Worm (Caenorhabditis elegans) whole organism, mixed stage, embryonic: ENCODE results near the gene F53A9.1.

Experiments used
- lin-13 ChIP-seq: fragments of 150-350 bp; optimal IDR thresholded peaks from 2 replicates; lab custom pipeline; 2014; ENCODE audit warnings: missing biosample characterization, missing genetic modification characterization
- lin-32 ChIP-seq: fragments of 200-800 bp; sonication (Bioruptor generic); optimal IDR thresholded peaks from 2 replicates; lab custom pipeline; 2018; ENCODE audit warnings: mild to moderate bottlenecking, missing genetic modification characterization, missing compliant biosample characterization
- mab-5 ChIP-seq: fragments of 150-350 bp; optimal IDR thresholded peaks from 2 replicates; lab custom pipeline; 2014; ENCODE audit warnings: missing biosample characterization, missing genetic modification characterization
- mls-2 ChIP-seq: sonication (generic microtip); optimal IDR thresholded peaks from 2 replicates; lab custom pipeline; 2016; ENCODE audit warnings: mild to moderate bottlenecking, missing genetic modification characterization, moderate library complexity, missing compliant biosample characterization
- nhr-12 ChIP-seq: fragments of 150-350 bp; optimal IDR thresholded peaks from 2 replicates; lab custom pipeline; 2014; ENCODE audit warnings: missing biosample characterization, missing genetic modification characterization
- nhr-76 ChIP-seq: sonication (generic microtip); optimal IDR thresholded peaks from 2 replicates; lab custom pipeline; 2017; ENCODE audit warnings: missing biosample characterization, missing genetic modification characterization
- pha-4 ChIP-seq: fragments of 150-350 bp; optimal IDR thresholded peaks from 2 replicates; lab custom pipeline; 2018; ENCODE audit warnings: missing biosample characterization, missing genetic modification reagents, missing genetic modification characterization
- unc-39 ChIP-seq: fragments of 150-350 bp; optimal IDR thresholded peaks from 2 replicates; lab custom pipeline; 2014; ENCODE audit warnings: missing biosample characterization, missing genetic modification characterization
- ztf-11 ChIP-seq: fragments of 150-350 bp; optimal IDR thresholded peaks from 2 replicates; lab custom pipeline; 2014; ENCODE audit warnings: missing biosample characterization, missing genetic modification characterization

DNA sequence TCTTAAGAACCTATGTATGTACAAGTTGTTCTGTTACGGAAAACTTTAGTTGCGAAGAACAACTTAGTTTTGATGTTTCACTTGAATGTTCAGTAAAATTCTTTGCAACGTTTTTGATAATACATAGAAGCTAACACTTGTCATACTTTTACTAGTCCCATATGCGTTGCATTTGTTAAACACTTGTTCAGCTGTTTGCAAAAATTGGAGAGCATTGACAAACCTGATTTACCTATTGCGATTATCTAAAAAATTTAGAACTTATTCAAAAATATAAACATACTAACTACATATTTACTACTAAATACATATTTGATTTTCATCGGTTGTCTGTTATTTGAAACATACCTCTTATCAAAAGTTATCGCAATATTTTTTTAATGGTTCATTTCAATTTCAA is 6.8 kb downstream of the F53A9.1 start:
- no peak for TF ChIP-seq unc-39 (tag; lab: Kevin White, UChicago)
- TF ChIP-seq pha-4 (tag; lab: Kevin White, UChicago) = no peak
- no peak for TF ChIP-seq nhr-12 (tag; lab: Kevin White, UChicago)
- TF ChIP-seq ztf-11 (tag; lab: Kevin White, UChicago) = no peak
- no peak for TF ChIP-seq mab-5 (tag; lab: Kevin White, UChicago)
- TF ChIP-seq lin-32 (GFP tag; lab: Kevin White, UChicago) = no peak
- no peak for TF ChIP-seq nhr-76 (tag; lab: Kevin White, UChicago)
- TF ChIP-seq mls-2 (tag; lab: Kevin White, UChicago) = no peak
- no peak for TF ChIP-seq lin-13 (tag; lab: Kevin White, UChicago)
